Worm (Caenorhabditis elegans) whole organism, L3 larva: ENCODE results near the gene mtm-9.

Experiments
- R02D3.7 ChIP-seq: fragments of 150-350 bp; optimal IDR thresholded peaks from 2 replicates; lab custom pipeline; 2014; ENCODE audit warnings: missing biosample characterization, missing genetic modification characterization
- aly-2 ChIP-seq: fragments of 150-350 bp; optimal IDR thresholded peaks from 2 replicates; lab custom pipeline; 2014; ENCODE audit warnings: missing biosample characterization, missing genetic modification characterization
- ama-1 ChIP-seq: fragments of 150-350 bp; optimal IDR thresholded peaks from 2 replicates; lab custom pipeline; 2018
- ceh-16 ChIP-seq: sonication (generic microtip); optimal IDR thresholded peaks from 2 replicates; lab custom pipeline; 2017; ENCODE audit warnings: missing biosample characterization, missing genetic modification characterization
- ceh-28 ChIP-seq: fragments of 150-350 bp; optimal IDR thresholded peaks from 2 replicates; lab custom pipeline; 2014; ENCODE audit warnings: missing biosample characterization, missing genetic modification reagents, missing genetic modification characterization
- ceh-82 ChIP-seq: fragments of 150-350 bp; optimal IDR thresholded peaks from 2 replicates; lab custom pipeline; 2014; ENCODE audit warnings: missing biosample characterization, missing genetic modification characterization
- daf-12 ChIP-seq: fragments of 150-350 bp; optimal IDR thresholded peaks from 2 replicates; lab custom pipeline; 2014; ENCODE audit warnings: missing biosample characterization, missing genetic modification reagents, missing genetic modification characterization
- elt-1 ChIP-seq: fragments of 150-350 bp; optimal IDR thresholded peaks from 2 replicates; lab custom pipeline; 2014; ENCODE audit warnings: missing biosample characterization, missing genetic modification characterization
- elt-2 ChIP-seq: sonication (generic microtip); optimal IDR thresholded peaks from 2 replicates; lab custom pipeline; 2016; ENCODE audit warnings: missing genetic modification reagents, mild to moderate bottlenecking, missing genetic modification characterization, missing compliant biosample characterization
- elt-3 ChIP-seq, 3 experiments: fragments of 150-350 bp in 1 of 3; sonication (generic microtip) in 2 of 3; optimal IDR thresholded peaks; 2 replicates in 2 of 3; 4 replicates in 1 of 3; lab custom pipeline; 2014 to 2017; ENCODE audit warnings: missing biosample characterization in 3 of 3, missing genetic modification characterization in 3 of 3
- eor-1 ChIP-seq, 2 experiments: fragments of 150-350 bp; optimal IDR thresholded peaks; 2 replicates each; lab custom pipeline; 2014 to 2018; ENCODE audit warnings: missing biosample characterization in 2 of 2, missing genetic modification characterization in 2 of 2
- fkh-10 ChIP-seq: sonication (generic microtip); optimal IDR thresholded peaks from 2 replicates; lab custom pipeline; 2017; ENCODE audit warnings: missing biosample characterization, missing genetic modification reagents, missing genetic modification characterization
- fkh-2 ChIP-seq: fragments of 150-350 bp; optimal IDR thresholded peaks from 2 replicates; lab custom pipeline; 2014; ENCODE audit warnings: missing biosample characterization, missing genetic modification reagents, missing genetic modification characterization
- fos-1 ChIP-seq: fragments of 150-350 bp; optimal IDR thresholded peaks from 2 replicates; lab custom pipeline; 2014; ENCODE audit warnings: missing biosample characterization, missing genetic modification characterization
- hmg-11 ChIP-seq: sonication (generic microtip); optimal IDR thresholded peaks from 2 replicates; lab custom pipeline; 2016; ENCODE audit warnings: missing genetic modification characterization, missing compliant biosample characterization
- lin-15B ChIP-seq: fragments of 150-350 bp; optimal IDR thresholded peaks from 2 replicates; lab custom pipeline; 2014; ENCODE audit warnings: missing biosample characterization, missing genetic modification characterization
- lin-39 ChIP-seq: fragments of 150-350 bp; optimal IDR thresholded peaks from 2 replicates; lab custom pipeline; 2018; ENCODE audit warnings: missing biosample characterization, missing genetic modification reagents, missing genetic modification characterization
- mdl-1 ChIP-seq: fragments of 150-350 bp; optimal IDR thresholded peaks from 2 replicates; lab custom pipeline; 2014; ENCODE audit warnings: missing biosample characterization, missing genetic modification characterization
- mml-1 ChIP-seq: fragments of 150-350 bp; sonication (generic microtip); optimal IDR thresholded peaks from 3 replicates; lab custom pipeline; 2014; ENCODE audit warnings: missing biosample characterization, missing genetic modification characterization
- nfya-1 ChIP-seq: sonication (generic microtip); optimal IDR thresholded peaks from 2 replicates; lab custom pipeline; 2017; ENCODE audit warnings: missing genetic modification characterization, mild to moderate bottlenecking, missing compliant biosample characterization, antibody characterized with exemption, moderate library complexity; ENCODE audit not compliant: insufficient read depth
- nhr-11 ChIP-seq: fragments of 150-350 bp; optimal IDR thresholded peaks from 2 replicates; lab custom pipeline; 2014; ENCODE audit warnings: missing biosample characterization, missing genetic modification characterization
- nhr-12 ChIP-seq: fragments of 150-350 bp; optimal IDR thresholded peaks from 2 replicates; lab custom pipeline; 2014; ENCODE audit warnings: missing biosample characterization, missing genetic modification characterization
- nhr-237 ChIP-seq: fragments of 150-350 bp; optimal IDR thresholded peaks from 2 replicates; lab custom pipeline; 2014; ENCODE audit warnings: missing biosample characterization, missing genetic modification characterization
- nhr-25 ChIP-seq: sonication (generic microtip); optimal IDR thresholded peaks from 2 replicates; lab custom pipeline; 2017; ENCODE audit warnings: missing biosample characterization, missing genetic modification characterization
- nhr-28 ChIP-seq: fragments of 150-350 bp; optimal IDR thresholded peaks from 2 replicates; lab custom pipeline; 2014; ENCODE audit warnings: missing biosample characterization, missing genetic modification characterization
- pha-4 ChIP-seq: fragments of 150-350 bp; optimal IDR thresholded peaks from 2 replicates; lab custom pipeline; 2014; ENCODE audit warnings: missing biosample characterization, missing genetic modification reagents, missing genetic modification characterization
- pqm-1 ChIP-seq: fragments of 150-350 bp; optimal IDR thresholded peaks from 2 replicates; lab custom pipeline; 2017; ENCODE audit warnings: missing biosample characterization, missing genetic modification characterization, inconsistent platforms
- sea-2 ChIP-seq: fragments of 150-350 bp; sonication (generic microtip); optimal IDR thresholded peaks from 4 replicates; lab custom pipeline; 2014; ENCODE audit warnings: missing biosample characterization, missing genetic modification reagents, missing genetic modification characterization
- skn-1 ChIP-seq: fragments of 150-350 bp; optimal IDR thresholded peaks from 2 replicates; lab custom pipeline; 2014; ENCODE audit warnings: missing biosample characterization, missing genetic modification characterization
- snpc-4 ChIP-seq: fragments of 150-350 bp; optimal IDR thresholded peaks from 2 replicates; lab custom pipeline; 2014; ENCODE audit warnings: missing biosample characterization, missing genetic modification characterization
- unc-39 ChIP-seq: sonication (generic microtip); optimal IDR thresholded peaks from 4 replicates; lab custom pipeline; 2017; ENCODE audit warnings: missing biosample characterization, missing genetic modification characterization
- unc-62 ChIP-seq: fragments of 150-350 bp; sonication (generic microtip); optimal IDR thresholded peaks from 4 replicates; lab custom pipeline; 2014; ENCODE audit warnings: missing biosample characterization, missing genetic modification reagents, missing genetic modification characterization
- zag-1 ChIP-seq: fragments of 150-350 bp; optimal IDR thresholded peaks from 2 replicates; lab custom pipeline; 2014; ENCODE audit warnings: missing biosample characterization, missing genetic modification characterization

The mtm-9 gene

ce11 chrV:3716279-3716887 is 27.0 kb upstream of the mtm-9 start (continued):
- TF ChIP-seq eor-1 (tag; optimal IDR thresholded peaks at IDR 0.05; lab: Kevin White, UChicago) (no peak), skn-1 (tag; lab: Kevin White, UChicago) (no peak), R02D3.7 (tag; lab: Kevin White, UChicago) (no peak), nhr-12 (tag; lab: Kevin White, UChicago) (no peak), lin-15B (tag; lab: Kevin White, UChicago) (no peak), unc-39 (tag; lab: Kevin White, UChicago) (no peak), elt-1 (no peak), fkh-2 (no peak), nfya-1 (peak; percentile 72), nhr-237 (tag; lab: Kevin White, UChicago) (no peak)

- peak; percentile 86 for TF ChIP-seq lin-39 (tag; lab: Kevin White, UChicago)
- peak; percentile 2 for TF ChIP-seq hmg-11 (tag; lab: Kevin White, UChicago)
- no peak for TF ChIP-seq unc-62 (GFP tag; lab: Kevin White, UChicago)
- no peak for TF ChIP-seq ceh-16
- TF ChIP-seq mdl-1 (tag; lab: Kevin White, UChicago): no peak
- TF ChIP-seq fkh-10 (GFP tag; lab: Kevin White, UChicago): peak; percentile 60
- TF ChIP-seq lin-15B (tag; lab: Kevin White, UChicago): peak; percentile 16
- peak; percentile 32 for TF ChIP-seq snpc-4 (tag; lab: Kevin White, UChicago)
- no peak for TF ChIP-seq fos-1 (tag; lab: Kevin White, UChicago)
- TF ChIP-seq ceh-28 (tag; lab: Kevin White, UChicago): no peak
- no peak for TF ChIP-seq pqm-1 (tag; lab: Kevin White, UChicago)
- no peak for TF ChIP-seq unc-39 (tag; lab: Kevin White, UChicago)
- peak; percentile 71 for TF ChIP-seq nfya-1
- TF ChIP-seq eor-1 (tag; optimal IDR thresholded peaks at IDR 0.05; lab: Kevin White, UChicago): no peak
- no peak for TF ChIP-seq nhr-12 (tag; lab: Kevin White, UChicago)
- TF ChIP-seq daf-12 (tag; lab: Kevin White, UChicago): no peak
- peak; percentile 29 for TF ChIP-seq ama-1 (lab: Kevin White, UChicago)
These were observed 25.6 kb upstream of the mtm-9 start for ce11 chrV:3717751-3718150.

ce11 chrV:3718507-3718906 is 24.9 kb upstream of the mtm-9 start:
- TF ChIP-seq eor-1 (tag; optimal IDR thresholded peaks at IDR 0.05; lab: Kevin White, UChicago): no peak
- no peak for TF ChIP-seq lin-15B (tag; lab: Kevin White, UChicago)
- no peak for TF ChIP-seq zag-1 (tag; lab: Kevin White, UChicago)

DNA sequence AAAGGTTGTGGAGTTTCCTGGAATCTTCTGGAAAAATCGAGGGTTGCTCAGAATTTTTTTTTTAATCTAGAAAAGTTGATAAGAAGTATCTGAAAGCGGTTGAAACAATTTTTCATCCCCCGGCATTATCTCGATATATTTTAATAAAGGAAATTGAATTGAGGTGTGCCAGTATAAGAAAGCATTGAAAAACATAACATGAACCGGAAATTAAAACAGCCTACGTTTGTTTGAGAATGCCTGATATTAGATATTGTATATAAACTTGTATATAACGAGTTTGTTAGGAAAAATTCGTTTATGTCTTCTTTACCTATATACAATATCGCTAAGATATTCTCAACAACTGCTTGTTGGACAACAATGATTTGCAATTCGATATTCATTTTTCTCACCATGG is 18.6 kb upstream of the mtm-9 start, which contains the start of gene str-30:
Gene str-30 (plus strand): TSS at position 301 of the 400 bp plus-strand sequence.
- TF ChIP-seq nhr-28 (no peak), aly-2 (tag; lab: Kevin White, UChicago) (no peak), elt-3 (tag; optimal IDR thresholded peaks at IDR 0.05; lab: Kevin White, UChicago) (no peak), mml-1 (tag; lab: Kevin White, UChicago) (no peak), elt-2 (tag; lab: Kevin White, UChicago) (no peak), ceh-82 (no peak), nhr-25 (tag; lab: Kevin White, UChicago) (no peak), pha-4 (tag; lab: Kevin White, UChicago) (no peak), nhr-237 (tag; lab: Kevin White, UChicago) (no peak)

DNA sequence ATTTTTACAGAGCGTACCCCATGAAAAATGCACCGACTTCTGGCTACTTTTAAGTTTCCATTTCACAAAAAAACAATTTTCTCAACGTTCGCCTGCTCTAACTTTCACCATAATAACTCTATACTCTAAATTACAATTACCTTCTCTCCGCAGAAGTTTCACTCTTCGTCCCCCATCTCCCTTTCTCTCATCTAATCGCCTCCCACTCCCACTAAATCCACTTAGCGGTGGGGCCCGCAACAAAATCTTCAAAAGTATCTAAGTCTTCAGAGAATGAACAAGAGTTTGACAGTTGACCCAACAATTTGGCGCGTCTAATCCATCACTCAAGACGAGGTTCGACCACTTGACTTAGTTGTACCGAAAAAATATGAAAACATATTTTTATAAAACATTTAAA is 5.0 kb upstream of the mtm-9 start:
- TF ChIP-seq ceh-16 (no peak), ceh-82 (no peak), daf-12 (tag; lab: Kevin White, UChicago) (no peak), nhr-25 (tag; lab: Kevin White, UChicago) (no peak), lin-39 (tag; lab: Kevin White, UChicago) (no peak), nhr-11 (tag; lab: Kevin White, UChicago) (no peak), fkh-2 (no peak), sea-2 (no peak), lin-15B (tag; lab: Kevin White, UChicago) (no peak), snpc-4 (tag; lab: Kevin White, UChicago) (no peak), fos-1 (tag; lab: Kevin White, UChicago) (no peak), nhr-12 (tag; lab: Kevin White, UChicago) (no peak), eor-1 (tag; optimal IDR thresholded peaks at IDR 0.05; lab: Kevin White, UChicago) (no peak), elt-3 (tag; optimal IDR thresholded peaks at IDR 0.05; lab: Kevin White, UChicago) (no peak)
